Worm (Caenorhabditis elegans) whole organism, L3 larva: ENCODE results near the gene F53C3.7.

Source experiments
- elt-3 ChIP-seq, 3 experiments: fragments of 150-350 bp in 1 of 3; sonication (generic microtip) in 2 of 3; optimal IDR thresholded peaks; 2 replicates in 2 of 3; 4 replicates in 1 of 3; lab custom pipeline; 2014 to 2017; ENCODE audit warnings: missing biosample characterization in 3 of 3, missing genetic modification characterization in 3 of 3
- fkh-2 ChIP-seq: fragments of 150-350 bp; optimal IDR thresholded peaks from 2 replicates; lab custom pipeline; 2014; ENCODE audit warnings: missing biosample characterization, missing genetic modification reagents, missing genetic modification characterization
- hmg-11 ChIP-seq: sonication (generic microtip); optimal IDR thresholded peaks from 2 replicates; lab custom pipeline; 2016; ENCODE audit warnings: missing genetic modification characterization, missing compliant biosample characterization
- mdl-1 ChIP-seq: fragments of 150-350 bp; optimal IDR thresholded peaks from 2 replicates; lab custom pipeline; 2014; ENCODE audit warnings: missing biosample characterization, missing genetic modification characterization
- nhr-237 ChIP-seq: fragments of 150-350 bp; optimal IDR thresholded peaks from 2 replicates; lab custom pipeline; 2014; ENCODE audit warnings: missing biosample characterization, missing genetic modification characterization
- nhr-28 ChIP-seq: fragments of 150-350 bp; optimal IDR thresholded peaks from 2 replicates; lab custom pipeline; 2014; ENCODE audit warnings: missing biosample characterization, missing genetic modification characterization
- sea-2 ChIP-seq: fragments of 150-350 bp; sonication (generic microtip); optimal IDR thresholded peaks from 4 replicates; lab custom pipeline; 2014; ENCODE audit warnings: missing biosample characterization, missing genetic modification reagents, missing genetic modification characterization
- snpc-4 ChIP-seq: fragments of 150-350 bp; optimal IDR thresholded peaks from 2 replicates; lab custom pipeline; 2014; ENCODE audit warnings: missing biosample characterization, missing genetic modification characterization
- unc-62 ChIP-seq: fragments of 150-350 bp; sonication (generic microtip); optimal IDR thresholded peaks from 4 replicates; lab custom pipeline; 2014; ENCODE audit warnings: missing biosample characterization, missing genetic modification reagents, missing genetic modification characterization

ce11 chrII:3920611-3921010, 25.8 kb downstream of the F53C3.7 start:
- no peak for TF ChIP-seq elt-3 (tag; optimal IDR thresholded peaks at IDR 0.05; lab: Kevin White, UChicago)
- TF ChIP-seq nhr-237 (tag; lab: Kevin White, UChicago) = no peak
- TF ChIP-seq hmg-11 (tag; lab: Kevin White, UChicago) = no peak
- TF ChIP-seq unc-62 = no peak
- TF ChIP-seq mdl-1 = no peak
- TF ChIP-seq nhr-28 (tag; lab: Kevin White, UChicago) = no peak
- TF ChIP-seq sea-2 (GFP tag; lab: Kevin White, UChicago) = no peak
- no peak for TF ChIP-seq fkh-2 (tag; lab: Kevin White, UChicago)
- no peak for TF ChIP-seq snpc-4 (tag; lab: Kevin White, UChicago)
